Worm (Caenorhabditis elegans): ENCODE data around the gene T10D4.1.
"Not testable (repeated sequence)": the region's sequence is repeated elsewhere in the genome, so short reads cannot be mapped to it uniquely, and the experiment has no call there.

T10D4.1 gene

DNA sequence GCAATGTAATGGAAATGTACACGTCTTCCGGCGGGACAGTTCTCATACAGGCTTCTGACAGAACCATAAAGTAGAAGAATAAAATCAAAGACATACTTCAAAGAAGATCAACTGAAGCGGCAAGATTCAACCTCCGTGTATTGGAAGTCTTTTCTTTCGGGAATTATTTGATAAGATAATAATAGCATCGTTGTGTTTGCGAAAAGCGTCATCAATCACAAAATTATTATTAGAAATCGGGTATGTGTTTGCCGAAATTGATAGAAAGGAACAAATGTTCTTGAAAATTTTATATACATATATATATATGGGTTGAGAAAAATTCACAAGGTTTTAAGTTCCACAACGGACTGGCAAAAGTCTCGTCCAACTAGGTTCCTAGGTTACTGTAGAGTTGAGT is 41.6 kb downstream of the T10D4.1 start, which contains the start of gene Y27F2A.9:
TSS of gene Y27F2A.9 (minus strand) at position 101 of the 400 bp plus-strand sequence.
- not testable (repeated sequence) for TF ChIP-seq unc-62 (GFP tag; optimal IDR thresholded peaks at IDR 0.05)

DNA sequence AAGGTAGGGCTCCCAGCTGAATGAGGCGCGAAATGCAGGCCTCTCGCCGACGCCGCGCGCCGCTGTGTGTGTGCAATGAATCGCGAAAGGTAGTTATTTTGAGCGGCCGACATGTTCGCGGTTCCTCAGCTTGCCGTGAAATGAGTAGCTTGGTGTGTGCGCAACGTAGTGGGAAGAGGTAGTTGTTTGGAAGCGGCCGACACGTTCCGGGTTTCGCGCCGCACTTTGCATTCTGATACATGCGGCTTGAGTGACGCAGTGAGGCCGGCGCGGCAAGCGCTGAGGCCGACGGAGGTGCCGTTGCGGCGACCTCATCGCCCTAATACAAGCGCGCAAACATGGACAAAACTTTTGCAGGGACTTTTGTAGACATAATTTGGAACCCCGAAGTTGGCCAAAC is 45.8 kb downstream of the T10D4.1 start:
- TF ChIP-seq unc-62 (GFP tag; optimal IDR thresholded peaks at IDR 0.05) = no peak

DNA sequence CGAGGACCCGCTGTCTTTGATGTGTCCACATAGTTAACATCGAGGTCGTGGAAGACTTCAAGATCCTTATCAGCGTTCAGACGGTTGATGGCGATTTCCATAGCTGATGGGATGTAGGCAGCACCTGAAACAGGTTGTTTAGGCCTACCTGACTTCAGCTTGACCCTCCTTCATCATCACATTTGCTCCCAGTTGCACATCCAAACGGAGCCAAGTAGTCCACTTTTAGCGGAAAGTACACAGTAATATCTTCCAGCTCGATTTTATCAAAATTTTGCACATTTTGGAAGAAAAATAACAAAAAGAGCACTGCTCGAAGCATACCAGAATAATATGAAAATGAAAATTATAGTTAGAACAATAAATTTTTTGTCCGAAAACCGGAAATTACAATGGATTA is 47.0 kb downstream of the T10D4.1 start, which contains the start of gene gcy-15:
TSS of gene gcy-15 (minus strand) at position 101 of the 400 bp plus-strand sequence.
- no peak for TF ChIP-seq unc-62 (GFP tag; optimal IDR thresholded peaks at IDR 0.05)

DNA sequence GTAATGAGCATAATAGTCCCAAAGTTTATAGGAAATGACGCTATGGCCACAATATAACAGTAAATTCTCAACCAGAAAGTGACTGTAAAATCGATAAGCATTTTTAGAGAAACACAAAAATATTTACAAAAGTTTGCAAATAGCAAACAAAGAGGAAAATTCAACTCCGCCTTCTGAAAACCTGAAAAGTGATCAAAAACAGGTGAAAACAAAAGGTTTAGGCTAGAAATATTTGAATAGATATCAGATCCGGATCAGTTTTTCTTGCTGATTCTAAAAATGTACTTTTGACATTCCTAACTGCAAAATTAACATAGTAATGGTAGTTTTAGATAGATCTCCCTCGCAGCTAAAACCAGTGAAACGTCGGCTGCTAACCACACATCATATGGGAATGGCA is 49.1 kb downstream of the T10D4.1 start, which contains the start of gene sri-51:
TSS of gene sri-51 (minus strand) at position 101 of the 400 bp plus-strand sequence.
- no peak for TF ChIP-seq unc-62 (GFP tag; optimal IDR thresholded peaks at IDR 0.05)

Measured in whole organism, dauer.